Worm (Caenorhabditis elegans) whole organism, dauer: Measurements from ENCODE around the gene B0496.11.

Experiments used
- unc-62 ChIP-seq: sonication (generic microtip); optimal IDR thresholded peaks from 2 replicates; lab custom pipeline; 2017; ENCODE audit warnings: missing biosample characterization, missing genetic modification reagents, missing genetic modification characterization

Gene B0496.11

DNA sequence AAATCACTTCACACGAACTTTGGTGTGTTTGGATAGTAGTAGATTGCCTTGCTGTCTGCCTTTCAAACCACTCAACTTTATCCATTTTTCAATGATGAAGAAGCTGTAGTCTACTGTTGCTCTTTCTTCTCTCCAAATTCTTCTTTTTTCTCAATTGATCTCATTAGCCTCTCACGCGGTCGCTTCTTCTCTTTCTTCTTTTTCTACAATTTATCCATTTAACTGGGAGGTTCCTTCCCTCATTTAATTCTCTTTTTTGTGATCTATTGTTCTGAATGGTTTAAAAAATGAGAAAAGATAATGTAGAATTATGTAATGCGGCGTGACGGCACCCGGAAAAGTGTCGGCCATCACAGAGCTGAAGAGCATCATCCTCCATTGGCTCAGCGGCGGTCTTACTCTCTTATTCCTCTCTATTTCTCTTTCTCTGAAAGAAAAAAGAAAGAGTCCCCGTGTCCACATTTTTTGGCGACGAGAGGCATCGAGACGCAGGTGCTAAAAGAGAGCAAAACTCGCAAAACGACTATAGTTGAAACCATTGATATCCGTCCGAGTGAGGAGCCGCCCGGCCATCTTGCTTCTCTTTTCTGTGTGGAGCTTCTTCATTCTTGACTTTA, 33.1 kb downstream of the B0496.11 start:
- no peak for TF ChIP-seq unc-62

DNA sequence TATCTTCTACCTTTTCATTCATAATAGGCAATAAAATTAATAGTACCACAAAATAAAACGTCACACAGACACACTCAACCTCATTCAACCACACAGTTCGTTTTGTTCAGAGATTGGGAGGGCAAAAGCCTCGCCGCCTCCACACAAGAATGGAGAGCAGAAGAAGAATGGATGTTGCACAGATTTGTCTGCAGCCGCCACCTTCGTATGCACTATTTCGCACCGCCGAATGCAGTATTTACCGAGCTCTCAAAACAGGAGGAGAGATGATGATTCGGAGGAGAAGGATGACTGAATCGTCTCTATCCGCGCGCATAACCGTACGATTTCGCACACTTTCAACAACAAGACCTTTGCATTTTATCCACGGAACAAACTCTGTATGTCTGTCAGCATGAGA, 36.3 kb downstream of the B0496.11 start:
- TF ChIP-seq unc-62 = no peak

DNA sequence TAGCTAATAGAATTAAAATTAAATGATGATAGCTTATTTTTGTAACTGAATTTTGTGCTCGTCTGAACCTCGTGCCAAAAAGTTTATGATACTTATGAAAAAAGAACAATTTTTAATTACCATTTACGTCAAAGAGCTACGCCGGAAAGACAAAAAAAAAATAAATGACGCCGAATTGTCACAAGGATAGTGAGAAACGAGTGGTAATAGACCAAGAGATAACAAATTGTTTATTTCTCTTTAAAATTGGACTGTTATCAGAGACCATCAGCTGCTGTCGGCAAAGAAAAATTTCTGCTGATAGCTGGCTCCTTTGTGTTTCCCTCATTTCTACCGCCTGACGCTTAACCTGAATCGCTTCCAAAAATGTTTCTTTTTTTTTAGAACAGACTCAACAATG, 40.1 kb downstream of the B0496.11 start, which contains the start of gene pitr-1:
TSS of gene pitr-1 (plus strand) at position 386 of the 400 bp plus-strand sequence.
- TF ChIP-seq unc-62 = no peak

DNA sequence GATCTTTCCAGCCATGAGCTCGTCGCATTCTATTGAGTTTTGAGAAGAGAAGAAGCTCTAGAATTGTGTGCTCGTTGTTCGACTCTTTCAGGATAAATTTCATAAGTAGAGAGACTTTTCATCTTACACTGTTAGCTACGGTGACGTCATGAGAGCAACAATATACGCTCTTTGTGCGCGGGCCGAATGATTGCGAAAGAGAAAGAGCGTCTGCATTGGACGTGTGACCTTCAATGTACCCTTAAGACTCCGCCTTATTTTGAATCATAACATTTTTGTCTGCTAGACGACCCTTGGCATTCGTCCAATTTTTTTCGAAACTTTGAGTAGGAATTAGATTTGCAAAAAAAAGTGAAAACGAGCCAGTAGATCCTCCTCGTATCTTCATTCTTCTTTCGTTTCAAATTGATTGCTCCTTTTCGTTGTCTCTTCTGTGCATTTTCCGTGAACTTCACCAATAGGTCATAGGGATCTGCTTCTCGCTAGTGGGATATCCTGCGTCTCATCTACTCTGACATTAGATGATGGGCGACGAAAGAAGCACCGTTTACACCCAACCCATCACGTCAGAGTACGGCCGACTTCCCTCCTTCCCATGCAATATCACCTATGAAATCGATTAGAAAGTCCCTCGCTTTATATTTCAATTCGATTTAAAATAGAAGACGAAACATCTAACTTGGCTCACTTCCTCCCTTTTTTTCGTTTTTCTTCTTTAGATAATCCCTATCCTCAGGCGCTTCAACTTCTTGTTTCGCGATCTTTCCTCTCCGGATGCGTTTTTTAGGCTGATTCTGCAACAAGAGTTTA, 42.0 kb downstream of the B0496.11 start:
- TF ChIP-seq unc-62 = no peak

DNA sequence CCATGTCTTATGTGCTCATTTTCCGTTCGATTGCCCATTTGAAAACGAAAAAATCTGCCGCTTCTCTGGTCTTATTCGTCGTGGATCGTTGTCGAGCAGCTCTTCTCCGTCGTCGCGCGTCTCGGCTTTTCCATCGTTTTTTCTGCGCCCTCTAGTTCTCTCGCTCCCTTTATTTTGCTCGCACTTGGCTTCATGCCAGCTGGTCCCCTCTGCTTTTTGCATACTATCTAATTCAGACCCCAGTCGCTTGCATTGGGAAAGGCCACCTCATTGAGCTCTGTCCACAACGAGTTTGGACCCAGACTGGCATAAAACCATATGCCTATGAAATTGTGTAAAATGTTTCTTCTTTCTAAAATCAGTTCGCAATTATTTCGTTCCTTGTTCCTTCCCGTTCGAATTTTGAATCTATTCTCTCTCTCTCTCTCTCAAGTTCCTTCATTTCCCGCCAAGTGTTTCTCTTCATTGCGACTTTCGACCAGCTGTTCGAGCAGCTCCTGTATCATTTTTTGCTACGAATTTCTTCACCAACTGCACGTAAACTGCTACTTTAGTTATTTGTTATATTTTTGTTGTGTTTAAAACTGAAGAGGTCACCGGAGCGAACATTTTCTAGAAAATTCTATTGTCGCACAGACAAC, 43.5 kb downstream of the B0496.11 start:
- TF ChIP-seq unc-62 = no peak

DNA sequence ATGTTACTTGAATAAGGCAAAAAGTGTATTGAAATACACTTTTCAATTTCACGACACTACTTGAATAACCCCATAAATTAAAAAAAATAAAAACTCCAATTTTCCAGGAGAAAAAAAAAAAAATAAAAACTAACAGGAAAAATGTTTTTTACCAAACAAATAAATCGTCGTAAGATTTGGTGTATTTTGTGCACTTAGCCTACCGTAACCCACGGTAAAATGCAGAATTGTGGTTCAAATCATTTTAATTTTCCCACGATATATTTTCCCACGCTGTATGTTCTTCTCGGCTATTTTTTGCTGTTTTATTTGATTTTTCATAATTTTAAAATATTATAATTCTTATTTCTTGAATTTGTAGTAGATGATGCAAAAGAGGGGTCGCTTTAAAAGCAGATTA, 44.0 kb downstream of the B0496.11 start:
- no peak for TF ChIP-seq unc-62

DNA sequence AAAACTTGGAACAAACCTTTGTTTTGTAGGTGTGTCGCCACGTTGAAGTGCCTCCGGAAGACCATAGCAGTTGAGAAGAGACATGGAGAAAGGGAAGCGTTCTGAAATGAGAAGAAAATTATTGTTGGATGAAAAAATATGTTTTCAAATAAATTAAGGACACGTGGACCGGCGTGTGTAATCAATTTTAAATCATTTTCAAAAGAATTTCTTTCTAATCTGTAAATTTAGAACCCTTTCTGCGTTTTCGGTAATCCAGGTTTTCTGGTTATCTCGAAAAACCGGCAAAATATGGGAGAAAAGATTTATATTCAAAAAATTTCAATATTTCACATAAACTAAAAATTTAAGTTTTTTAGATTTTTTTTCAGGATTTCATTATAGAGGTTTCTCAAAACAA, 44.9 kb downstream of the B0496.11 start, which contains the start of gene mob-3:
TSS of gene mob-3 (minus strand) at position 101 of the 400 bp plus-strand sequence.
- TF ChIP-seq unc-62 = no peak

DNA sequence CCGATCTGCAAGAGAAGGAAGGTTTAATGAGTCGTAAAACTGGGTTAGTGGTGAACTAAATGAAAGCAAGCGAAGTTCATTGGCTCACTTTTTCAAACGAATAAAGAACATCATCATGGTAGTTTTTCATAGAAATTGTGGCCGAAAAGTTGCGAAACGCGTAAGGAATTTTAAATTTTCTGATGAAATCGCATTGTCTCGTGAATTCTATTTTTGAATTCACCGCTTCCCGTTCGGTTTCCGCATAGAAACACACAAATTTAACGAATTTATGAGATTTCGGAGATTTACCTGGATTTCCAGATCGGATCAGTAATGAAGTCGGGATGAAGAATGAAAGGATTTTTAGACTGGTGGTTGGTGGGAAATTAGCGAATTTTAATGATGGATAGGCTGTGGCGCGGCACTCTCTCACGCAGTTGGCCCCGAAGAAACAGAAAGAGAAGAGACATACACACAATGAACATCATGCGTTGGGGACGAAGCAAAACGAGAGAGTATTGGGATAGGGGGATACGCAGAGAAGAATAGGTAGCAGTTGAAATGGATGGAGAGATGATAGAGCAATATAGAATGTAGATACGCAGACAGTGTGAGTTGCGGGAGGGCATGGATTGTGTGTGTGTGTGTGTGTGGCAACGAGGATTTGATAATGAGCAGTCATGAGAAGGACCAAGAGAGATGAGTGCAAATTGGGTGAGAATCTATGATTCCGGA, 46.8 kb downstream of the B0496.11 start:
- TF ChIP-seq unc-62 = no peak
